Worm (Caenorhabditis elegans) whole organism, late embryonic: ENCODE measurements around the gene aagr-4.
"Not testable (repeated sequence)": the region's sequence is repeated elsewhere in the genome, so short reads cannot be mapped to it uniquely, and the experiment has no call there.

Source experiments
- fkh-10 ChIP-seq: fragments of 150-350 bp; optimal IDR thresholded peaks from 2 replicates; lab custom pipeline; 2014; ENCODE audit warnings: missing biosample characterization, missing genetic modification reagents, missing genetic modification characterization
- nhr-11 ChIP-seq: fragments of 150-350 bp; optimal IDR thresholded peaks from 2 replicates; lab custom pipeline; 2014; ENCODE audit warnings: missing biosample characterization, missing genetic modification characterization
- pqm-1 ChIP-seq: sonication (generic microtip); optimal IDR thresholded peaks from 2 replicates; lab custom pipeline; 2016; ENCODE audit warnings: missing genetic modification characterization, missing compliant biosample characterization

DNA sequence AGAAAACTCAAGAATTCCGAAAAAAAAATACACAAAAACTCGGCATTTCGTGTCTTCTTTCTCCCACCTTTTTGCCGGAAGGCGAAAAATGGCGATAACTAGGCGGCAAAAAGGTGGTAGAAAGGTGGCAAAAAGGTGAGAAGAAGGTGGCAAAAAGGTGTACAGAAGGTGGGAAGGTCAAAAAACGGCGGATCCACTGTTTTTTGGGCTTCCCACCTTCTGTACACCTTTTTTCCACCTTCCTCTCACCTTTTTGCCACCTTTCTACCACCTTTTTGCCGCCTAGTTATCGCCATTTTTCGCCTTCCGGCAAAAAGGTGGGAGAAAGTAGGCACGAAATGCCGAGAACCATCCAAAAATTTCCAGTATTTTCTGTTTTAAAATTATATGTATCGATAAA, 5.5 kb downstream of the aagr-4 start:
- not testable (repeated sequence) for TF ChIP-seq fkh-10; nhr-11 (tag; lab: Kevin White, UChicago); pqm-1 (tag; lab: Kevin White, UChicago)
